Worm (Caenorhabditis elegans) whole organism, mixed stage, embryonic: ENCODE results near the gene F41E6.8.
A peak's percentile ranks its signal among the peaks of the same experiment; 100 is the strongest.

Source experiments
- M03D4.4 ChIP-seq: sonication (generic microtip); optimal IDR thresholded peaks from 2 replicates; lab custom pipeline; 2017; ENCODE audit warnings: mild to moderate bottlenecking, missing genetic modification characterization, missing compliant biosample characterization
- blmp-1 ChIP-seq: fragments of 150-350 bp; optimal IDR thresholded peaks from 2 replicates; lab custom pipeline; 2014; ENCODE audit warnings: missing biosample characterization, missing genetic modification characterization
- ceh-43 ChIP-seq: fragments of 200-800 bp; sonication (Bioruptor generic); optimal IDR thresholded peaks from 2 replicates; lab custom pipeline; 2018; ENCODE audit warnings: mild to moderate bottlenecking, missing genetic modification characterization, moderate library complexity, missing compliant biosample characterization
- elt-1 ChIP-seq: sonication (generic microtip); optimal IDR thresholded peaks from 2 replicates; lab custom pipeline; 2017; ENCODE audit warnings: missing genetic modification characterization, mild to moderate bottlenecking, missing compliant biosample characterization, antibody characterized with exemption, moderate library complexity, borderline replicate concordance; ENCODE audit not compliant: insufficient read depth
- elt-3 ChIP-seq: fragments of 150-350 bp; optimal IDR thresholded peaks from 2 replicates; lab custom pipeline; 2014; ENCODE audit warnings: missing biosample characterization, missing genetic modification characterization
- ham-2 ChIP-seq: fragments of 200-800 bp; sonication (Bioruptor generic); optimal IDR thresholded peaks from 2 replicates; lab custom pipeline; 2018; ENCODE audit warnings: mild to moderate bottlenecking, missing genetic modification characterization, missing compliant biosample characterization
- hlh-1 ChIP-seq: fragments of 150-350 bp; optimal IDR thresholded peaks from 2 replicates; lab custom pipeline; 2014; ENCODE audit warnings: missing biosample characterization, missing genetic modification reagents, missing genetic modification characterization
- lin-32 ChIP-seq: fragments of 200-800 bp; sonication (Bioruptor generic); optimal IDR thresholded peaks from 2 replicates; lab custom pipeline; 2018; ENCODE audit warnings: mild to moderate bottlenecking, missing genetic modification characterization, missing compliant biosample characterization
- mls-2 ChIP-seq: sonication (generic microtip); optimal IDR thresholded peaks from 2 replicates; lab custom pipeline; 2016; ENCODE audit warnings: mild to moderate bottlenecking, missing genetic modification characterization, moderate library complexity, missing compliant biosample characterization
- nhr-2 ChIP-seq: fragments of 150-350 bp; optimal IDR thresholded peaks from 2 replicates; lab custom pipeline; 2014; ENCODE audit warnings: missing biosample characterization, missing genetic modification characterization
- nhr-28 ChIP-seq: fragments of 150-350 bp; optimal IDR thresholded peaks from 2 replicates; lab custom pipeline; 2014; ENCODE audit warnings: missing biosample characterization, missing genetic modification characterization
- nhr-76 ChIP-seq: sonication (generic microtip); optimal IDR thresholded peaks from 2 replicates; lab custom pipeline; 2017; ENCODE audit warnings: missing biosample characterization, missing genetic modification characterization
- sptf-1 ChIP-seq: sonication (generic microtip); optimal IDR thresholded peaks from 2 replicates; lab custom pipeline; 2017; ENCODE audit warnings: mild to moderate bottlenecking, missing genetic modification characterization, moderate library complexity, missing compliant biosample characterization
- tbx-8 ChIP-seq: fragments of 200-800 bp; sonication (Bioruptor generic); optimal IDR thresholded peaks from 2 replicates; lab custom pipeline; 2018; ENCODE audit warnings: mild to moderate bottlenecking, missing genetic modification characterization, moderate library complexity, missing compliant biosample characterization
- unc-62 ChIP-seq: fragments of 150-350 bp; optimal IDR thresholded peaks from 2 replicates; lab custom pipeline; 2014; ENCODE audit warnings: missing biosample characterization, missing genetic modification reagents, missing genetic modification characterization
- zip-8 ChIP-seq: fragments of 150-350 bp; optimal IDR thresholded peaks from 2 replicates; lab custom pipeline; 2014; ENCODE audit warnings: missing biosample characterization, missing genetic modification characterization
- ztf-11 ChIP-seq: fragments of 150-350 bp; optimal IDR thresholded peaks from 2 replicates; lab custom pipeline; 2014; ENCODE audit warnings: missing biosample characterization, missing genetic modification characterization

The F41E6.8 gene

DNA sequence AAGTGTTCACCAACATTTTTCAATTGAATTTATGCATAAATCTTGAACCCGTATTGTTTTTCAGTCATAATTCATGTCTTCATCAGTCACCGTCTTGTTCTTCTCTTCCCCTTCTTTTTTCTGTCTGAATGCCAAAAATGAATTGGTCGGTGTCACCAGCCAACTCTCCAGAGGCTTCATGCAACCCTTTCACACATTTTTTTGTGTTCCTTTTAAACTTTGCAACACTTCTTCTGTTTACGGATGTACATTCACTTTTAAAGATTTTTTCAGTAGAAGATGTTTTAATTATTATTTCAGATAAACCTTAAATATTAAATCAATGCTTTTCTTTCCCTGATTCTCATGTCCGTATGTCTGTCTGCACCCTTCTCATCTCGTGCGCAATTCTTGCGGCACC lies 40.4 kb downstream of the F41E6.8 start, which contains the start of gene acr-16:
Gene acr-16, plus strand, starts transcription at position 301 of the 400 bp plus-strand sequence.
- TF ChIP-seq elt-1 (no peak), lin-32 (GFP tag; lab: Kevin White, UChicago) (no peak), nhr-28 (no peak), ham-2 (GFP tag; lab: Kevin White, UChicago) (no peak), zip-8 (tag; lab: Kevin White, UChicago) (no peak), nhr-2 (tag; lab: Kevin White, UChicago) (no peak), nhr-76 (tag; lab: Kevin White, UChicago) (no peak), blmp-1 (tag; lab: Kevin White, UChicago) (no peak), unc-62 (no peak), elt-3 (tag; lab: Kevin White, UChicago) (no peak), mls-2 (tag; lab: Kevin White, UChicago) (no peak), ceh-43 (GFP tag; lab: Kevin White, UChicago) (no peak)

DNA sequence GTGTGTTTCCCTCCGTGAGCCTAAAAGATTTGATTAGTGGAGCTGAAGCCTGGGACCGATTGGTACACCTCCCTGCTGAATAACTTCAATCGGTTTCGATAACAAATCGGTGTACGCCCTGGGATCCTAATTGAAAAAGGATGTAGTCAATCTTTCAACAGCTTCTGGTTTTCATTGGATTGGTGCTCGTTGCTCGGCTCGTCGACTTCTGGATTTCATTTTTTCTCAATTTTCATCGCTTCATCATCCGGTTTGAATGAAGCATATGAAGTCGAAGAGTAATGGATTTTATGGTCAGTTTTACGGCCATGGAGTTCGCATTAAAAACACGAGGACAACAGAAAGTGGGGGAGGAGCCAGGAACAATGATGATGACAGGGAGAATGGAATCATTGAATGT lies 45.4 kb downstream of the F41E6.8 start:
- TF ChIP-seq tbx-8 (GFP tag; lab: Kevin White, UChicago) (no peak), M03D4.4 (tag; lab: Kevin White, UChicago) (no peak), elt-3 (tag; lab: Kevin White, UChicago) (no peak), nhr-28 (no peak), elt-1 (no peak), unc-62 (no peak), sptf-1 (tag; lab: Kevin White, UChicago) (no peak), lin-32 (GFP tag; lab: Kevin White, UChicago) (no peak)

DNA sequence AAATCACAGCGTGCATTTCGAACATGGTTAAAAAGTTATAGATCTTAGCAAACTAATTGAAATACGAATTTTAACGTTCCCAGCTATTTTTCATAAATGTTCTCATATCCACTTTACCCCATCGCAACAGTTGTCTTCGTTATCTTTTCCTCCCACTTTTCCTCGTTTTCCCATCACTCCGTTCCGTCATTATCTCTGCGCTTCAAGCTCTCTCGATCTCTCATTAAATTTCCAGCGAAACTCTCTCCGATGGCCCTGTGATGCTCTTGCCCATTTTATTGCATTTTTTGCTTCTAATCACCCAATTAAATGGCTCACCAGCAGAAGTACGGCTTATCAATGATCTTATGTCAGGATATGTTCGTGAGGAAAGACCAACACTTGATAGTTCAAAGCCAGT lies 48.9 kb downstream of the F41E6.8 start, which contains the start of gene acr-15:
Gene acr-15, plus strand, starts transcription at position 236 of the 400 bp plus-strand sequence.
- no peak for TF ChIP-seq ztf-11 (tag; lab: Kevin White, UChicago)
- peak; percentile 56 for TF ChIP-seq hlh-1
- no peak for TF ChIP-seq nhr-2 (tag; lab: Kevin White, UChicago)
